Worm (Caenorhabditis elegans): ENCODE data around the gene srsx-16.

Gene srsx-16

ce11 chrIV:5658897-5659296 lies 39.4 kb upstream of the srsx-16 start (continued):
- TF ChIP-seq cey-2 (tag; optimal IDR thresholded peaks at IDR 0.05; ENCODE audit: borderline replicate concordance, insufficient read depth), result no peak
- no peak for TF ChIP-seq unc-62 (GFP tag; optimal IDR thresholded peaks at IDR 0.05 in 1 of 2)
- no peak for TF ChIP-seq unc-62 (tag; optimal IDR thresholded peaks at IDR 0.05)
- 0 out of 2 replicates have a peak, but pooled peaks have one; percentile 17 for TF ChIP-seq mdt-29 (GFP tag; IDR thresholded peaks at IDR 0.05)
- TF ChIP-seq tag-97 (GFP tag; IDR thresholded peaks at IDR 0.05), result no peak
- TF ChIP-seq ceh-20 (GFP tag; IDR thresholded peaks at IDR 0.05), result no peak
- no peak for TF ChIP-seq ceh-28 (tag; optimal IDR thresholded peaks at IDR 0.05)
- TF ChIP-seq daf-12 (tag; optimal IDR thresholded peaks at IDR 0.05), result no peak
- TF ChIP-seq fkh-10 (GFP tag; optimal IDR thresholded peaks at IDR 0.05), result no peak
- no peak for TF ChIP-seq madf-5 (GFP tag; IDR thresholded peaks at IDR 0.05)
- no peak for TF ChIP-seq nhr-6 (tag; optimal IDR thresholded peaks at IDR 0.05)
- TF ChIP-seq F26F4.8 (GFP tag; conservative IDR thresholded peaks at IDR 0.05), result no peak
- TF ChIP-seq lsy-2 (tag; optimal IDR thresholded peaks at IDR 0.05), result no peak
- no peak for TF ChIP-seq R02D3.7 (tag; optimal IDR thresholded peaks at IDR 0.05)
- TF ChIP-seq ceh-44 (GFP tag; IDR thresholded peaks at IDR 0.05), result no peak
- peak in 1 of 2 experiments; percentile 6 for TF ChIP-seq mdl-1 (tag; optimal IDR thresholded peaks at IDR 0.05)
- no peak for TF ChIP-seq T26A8.4 (GFP tag; IDR thresholded peaks at IDR 0.05)
- no peak for TF ChIP-seq nhr-237 (tag; optimal IDR thresholded peaks at IDR 0.05)
- TF ChIP-seq dve-1 (tag; optimal IDR thresholded peaks at IDR 0.05; ENCODE audit: insufficient read depth), result peak; percentile 23
- no peak for TF ChIP-seq ceh-62 (tag; optimal IDR thresholded peaks at IDR 0.05)
- no peak for TF ChIP-seq daf-16 (GFP tag; optimal IDR thresholded peaks at IDR 0.05)
- TF ChIP-seq daf-16 (tag; optimal IDR thresholded peaks at IDR 0.05), result peak; percentile 48
- TF ChIP-seq zfp-3 (GFP tag; conservative IDR thresholded peaks at IDR 0.05), result no peak
- no peak for TF ChIP-seq gei-8 (GFP tag; optimal IDR thresholded peaks at IDR 0.05)
- peak; percentile 54 for TF ChIP-seq pqm-1 (tag; optimal IDR thresholded peaks at IDR 0.05)
- no peak for TF ChIP-seq ama-1 (optimal IDR thresholded peaks at IDR 0.05)
- no peak for TF ChIP-seq snpc-1.2 (GFP tag; IDR thresholded peaks at IDR 0.05)
- TF ChIP-seq snpc-4 (tag; optimal IDR thresholded peaks at IDR 0.05), result no peak
- TF ChIP-seq attf-4 (tag; optimal IDR thresholded peaks at IDR 0.05), result no peak
- TF ChIP-seq T20F7.1 (GFP tag; optimal IDR thresholded peaks at IDR 0.05), result no peak
- TF ChIP-seq egl-27 (tag; optimal IDR thresholded peaks at IDR 0.05), result no peak
- no peak for TF ChIP-seq lin-15B (tag; optimal IDR thresholded peaks at IDR 0.05)
- TF ChIP-seq nhr-102 (tag; optimal IDR thresholded peaks at IDR 0.05), result no peak
- TF ChIP-seq ceh-82 (tag; optimal IDR thresholded peaks at IDR 0.05), result no peak
- no peak for TF ChIP-seq ztf-7 (tag; optimal IDR thresholded peaks at IDR 0.05)
- no peak for TF ChIP-seq zip-2 (tag; optimal IDR thresholded peaks at IDR 0.05)
- TF ChIP-seq dmd-8 (GFP tag; IDR thresholded peaks at IDR 0.05), result no peak
- no peak for TF ChIP-seq daf-8 (GFP tag; IDR thresholded peaks at IDR 0.05)
- TF ChIP-seq egl-43 (GFP tag; IDR thresholded peaks at IDR 0.05), result no peak
- peak; percentile 17 for TF ChIP-seq mes-2 (tag; optimal IDR thresholded peaks at IDR 0.05; ENCODE audit: poor library complexity, severe bottlenecking)
- no peak for TF ChIP-seq F49E8.2 (tag; optimal IDR thresholded peaks at IDR 0.05; ENCODE audit: borderline replicate concordance)
- no peak for TF ChIP-seq jun-1 (tag; optimal IDR thresholded peaks at IDR 0.05)
- TF ChIP-seq lin-38 (GFP tag; IDR thresholded peaks at IDR 0.05), result no peak
- no peak for TF ChIP-seq lin-13 (GFP tag; optimal IDR thresholded peaks at IDR 0.05)
- TF ChIP-seq nhr-28 (tag; optimal IDR thresholded peaks at IDR 0.05), result no peak
- no peak for TF ChIP-seq F10B5.3 (tag; optimal IDR thresholded peaks at IDR 0.05)
- peak; percentile 37 for TF ChIP-seq aha-1 (tag)

Measured in whole organism, L4 larva.